Fruit fly (Drosophila melanogaster) whole organism, wandering third instar larva: Measurements from ENCODE around the gene Fur2.

Source experiments
- Abd-B ChIP-seq: fragments of >200 bp; optimal IDR thresholded peaks from 2 replicates; lab custom pipeline; 2017; ENCODE audit warnings: missing biosample characterization, missing genetic modification characterization
- CG32264 ChIP-seq: fragments of 200-800 bp; sonication (Bioruptor generic); optimal IDR thresholded peaks from 2 replicates; lab custom pipeline; 2016; ENCODE audit warnings: missing biosample characterization, missing genetic modification characterization
- CG9705 ChIP-seq: fragments of 200-800 bp; sonication (Bioruptor generic); optimal IDR thresholded peaks from 2 replicates; lab custom pipeline; 2018; ENCODE audit warnings: missing biosample characterization, mild to moderate bottlenecking, missing genetic modification characterization
- CrebA ChIP-seq: fragments of 200-800 bp; sonication (Bioruptor generic); optimal IDR thresholded peaks from 2 replicates; lab custom pipeline; 2016; ENCODE audit warnings: missing biosample characterization, mild to moderate bottlenecking, missing genetic modification characterization, borderline replicate concordance
- Dfd ChIP-seq: fragments of >200 bp; optimal IDR thresholded peaks from 2 replicates; lab custom pipeline; 2017; ENCODE audit warnings: missing biosample characterization, missing genetic modification characterization
- Dif ChIP-seq: fragments of 200-275, 200-300 bp; sonication (Bioruptor generic); optimal IDR thresholded peaks from 2 replicates; lab custom pipeline; 2018; ENCODE audit warnings: missing biosample characterization, missing genetic modification characterization; ENCODE audit not compliant: partially characterized antibody
- GATAd ChIP-seq: sonication (Bioruptor generic); optimal IDR thresholded peaks from 2 replicates; lab custom pipeline; 2016; ENCODE audit warnings: missing biosample characterization, missing genetic modification characterization
- HLH106 ChIP-seq: fragments of 200-800 bp; optimal IDR thresholded peaks from 3 replicates; lab custom pipeline; 2019; ENCODE audit warnings: missing biosample characterization, mild to moderate bottlenecking, missing genetic modification characterization, moderate library complexity
- Hnf4 ChIP-seq: fragments of 200-800 bp; sonication (Bioruptor generic); optimal IDR thresholded peaks from 2 replicates; lab custom pipeline; 2016; ENCODE audit warnings: missing biosample characterization, mild to moderate bottlenecking, missing genetic modification characterization
- Hr78 ChIP-seq: fragments of >200 bp; optimal IDR thresholded peaks from 2 replicates; lab custom pipeline; 2017; ENCODE audit warnings: missing biosample characterization, missing genetic modification characterization
- Hr83 ChIP-seq: fragments of 200-300 bp; sonication (Bioruptor generic); optimal IDR thresholded peaks from 2 replicates; lab custom pipeline; 2016; ENCODE audit warnings: missing biosample characterization, mild to moderate bottlenecking, missing genetic modification characterization, moderate library complexity; ENCODE audit not compliant: poor library complexity, severe bottlenecking
- Jra ChIP-seq: sonication (Bioruptor generic); optimal IDR thresholded peaks from 2 replicates; lab custom pipeline; 2016; ENCODE audit warnings: missing biosample characterization, missing genetic modification characterization
- Mio ChIP-seq: sonication (Bioruptor generic); optimal IDR thresholded peaks from 2 replicates; lab custom pipeline; 2016; ENCODE audit warnings: missing biosample characterization, missing genetic modification characterization
- Myc ChIP-seq: fragments of >200 bp; optimal IDR thresholded peaks from 2 replicates; lab custom pipeline; 2017
- N ChIP-seq: fragments of >200 bp; optimal IDR thresholded peaks from 2 replicates; lab custom pipeline; 2018; ENCODE audit warnings: missing biosample characterization, missing external identifiers, missing genetic modification characterization
- OdsH ChIP-seq: fragments of 200-800 bp; sonication (Bioruptor generic); optimal IDR thresholded peaks from 2 replicates; lab custom pipeline; 2016; ENCODE audit warnings: missing biosample characterization, mild to moderate bottlenecking, missing genetic modification characterization
- Rel ChIP-seq, 2 experiments: fragments of 200-800 bp; sonication (Bioruptor generic) in 1 of 2; optimal IDR thresholded peaks; 2 replicates in 1 of 2; 3 replicates in 1 of 2; lab custom pipeline; 2016 to 2019; ENCODE audit warnings: mild to moderate bottlenecking in 2 of 2, missing biosample characterization in 2 of 2, missing genetic modification characterization in 2 of 2, moderate library complexity in 1 of 2
- Sp1 ChIP-seq: fragments of 200-800 bp; sonication (Bioruptor generic); optimal IDR thresholded peaks from 3 replicates; lab custom pipeline; 2019; ENCODE audit warnings: missing biosample characterization, mild to moderate bottlenecking, missing genetic modification characterization, moderate library complexity
- Vsx2 ChIP-seq: fragments of 200-300, 225-300 bp; sonication (Bioruptor generic); optimal IDR thresholded peaks from 2 replicates; lab custom pipeline; 2018; ENCODE audit warnings: missing biosample characterization, missing genetic modification characterization; ENCODE audit not compliant: partially characterized antibody
- br ChIP-seq: fragments of 200-800 bp; sonication (Bioruptor generic); optimal IDR thresholded peaks from 2 replicates; lab custom pipeline; 2016; ENCODE audit warnings: missing biosample characterization, missing genetic modification characterization
- brk ChIP-seq: fragments of 200-800 bp; sonication (Bioruptor generic); optimal IDR thresholded peaks from 2 replicates; lab custom pipeline; 2016; ENCODE audit warnings: missing biosample characterization, mild to moderate bottlenecking, missing genetic modification characterization
- dl ChIP-seq, 2 experiments: fragments of 175-275, 200-275 bp in 1 of 2; fragments of 200-275 bp in 1 of 2; sonication (Bioruptor generic); optimal IDR thresholded peaks; lab custom pipeline; 2018; ENCODE audit warnings: mild to moderate bottlenecking in 2 of 2, missing biosample characterization in 2 of 2, missing genetic modification characterization in 2 of 2, moderate library complexity in 2 of 2; ENCODE audit not compliant: partially characterized antibody in 2 of 2, insufficient read depth in 1 of 2
- dmrt93B ChIP-seq: fragments of 200-800 bp; sonication (Bioruptor generic); optimal IDR thresholded peaks from 2 replicates; lab custom pipeline; 2018; ENCODE audit warnings: missing biosample characterization, mild to moderate bottlenecking, missing genetic modification characterization
- dsf ChIP-seq: sonication (Bioruptor generic); optimal IDR thresholded peaks from 2 replicates; lab custom pipeline; 2016; ENCODE audit warnings: missing biosample characterization, missing genetic modification characterization, borderline replicate concordance
- ey ChIP-seq: fragments of 200-800 bp; sonication (Bioruptor generic); optimal IDR thresholded peaks from 2 replicates; lab custom pipeline; 2016; ENCODE audit warnings: missing biosample characterization, missing genetic modification characterization
- foxo ChIP-seq, 2 experiments: fragments of 200-800 bp; sonication (Bioruptor generic); optimal IDR thresholded peaks; 2 replicates in 1 of 2; 3 replicates in 1 of 2; lab custom pipeline; 2016 to 2017; ENCODE audit warnings: missing biosample characterization in 2 of 2, missing genetic modification characterization in 2 of 2
- fru ChIP-seq: fragments of 200-800 bp; sonication (Bioruptor generic); optimal IDR thresholded peaks from 3 replicates; lab custom pipeline; 2016; ENCODE audit warnings: missing biosample characterization, mild to moderate bottlenecking, missing genetic modification characterization
- h ChIP-seq: fragments of 200-800 bp; sonication (Bioruptor generic); optimal IDR thresholded peaks from 3 replicates; lab custom pipeline; 2016; ENCODE audit warnings: missing biosample characterization, mild to moderate bottlenecking, missing genetic modification characterization
- jim ChIP-seq: fragments of 175-275, 200-325 bp; sonication (Bioruptor generic); optimal IDR thresholded peaks from 2 replicates; lab custom pipeline; 2016; ENCODE audit warnings: missing biosample characterization, mild to moderate bottlenecking, missing genetic modification characterization
- lola ChIP-seq: fragments of >200 bp; optimal IDR thresholded peaks from 2 replicates; lab custom pipeline; 2017; ENCODE audit warnings: missing biosample characterization, missing genetic modification characterization
- pan ChIP-seq: fragments of >200 bp; optimal IDR thresholded peaks from 2 replicates; lab custom pipeline; 2017
- psq ChIP-seq: fragments of 200-800 bp; sonication (Bioruptor generic); optimal IDR thresholded peaks from 3 replicates; lab custom pipeline; 2017; ENCODE audit warnings: missing biosample characterization, mild to moderate bottlenecking, missing genetic modification characterization, moderate library complexity
- rgr ChIP-seq: fragments of 200-800 bp; sonication (Bioruptor generic); optimal IDR thresholded peaks from 3 replicates; lab custom pipeline; 2016; ENCODE audit warnings: missing biosample characterization, mild to moderate bottlenecking, missing genetic modification characterization
- sage ChIP-seq: fragments of 200-800 bp; sonication (Bioruptor generic); optimal IDR thresholded peaks from 2 replicates; lab custom pipeline; 2016; ENCODE audit warnings: missing biosample characterization, mild to moderate bottlenecking, missing genetic modification characterization
- sv ChIP-seq: fragments of 200-800 bp; sonication (Bioruptor generic); optimal IDR thresholded peaks from 3 replicates; lab custom pipeline; 2016; ENCODE audit warnings: missing biosample characterization, missing genetic modification characterization
- tai ChIP-seq: sonication (Bioruptor generic); optimal IDR thresholded peaks from 2 replicates; lab custom pipeline; 2016; ENCODE audit warnings: missing biosample characterization, missing genetic modification characterization
- usp ChIP-seq: fragments of >200 bp; optimal IDR thresholded peaks from 2 replicates; lab custom pipeline; 2017; ENCODE audit warnings: missing biosample characterization, missing genetic modification characterization
- woc ChIP-seq: sonication (Bioruptor generic); optimal IDR thresholded peaks from 2 replicates; lab custom pipeline; 2016; ENCODE audit warnings: missing biosample characterization, mild to moderate bottlenecking, missing genetic modification characterization

Fur2 gene

DNA sequence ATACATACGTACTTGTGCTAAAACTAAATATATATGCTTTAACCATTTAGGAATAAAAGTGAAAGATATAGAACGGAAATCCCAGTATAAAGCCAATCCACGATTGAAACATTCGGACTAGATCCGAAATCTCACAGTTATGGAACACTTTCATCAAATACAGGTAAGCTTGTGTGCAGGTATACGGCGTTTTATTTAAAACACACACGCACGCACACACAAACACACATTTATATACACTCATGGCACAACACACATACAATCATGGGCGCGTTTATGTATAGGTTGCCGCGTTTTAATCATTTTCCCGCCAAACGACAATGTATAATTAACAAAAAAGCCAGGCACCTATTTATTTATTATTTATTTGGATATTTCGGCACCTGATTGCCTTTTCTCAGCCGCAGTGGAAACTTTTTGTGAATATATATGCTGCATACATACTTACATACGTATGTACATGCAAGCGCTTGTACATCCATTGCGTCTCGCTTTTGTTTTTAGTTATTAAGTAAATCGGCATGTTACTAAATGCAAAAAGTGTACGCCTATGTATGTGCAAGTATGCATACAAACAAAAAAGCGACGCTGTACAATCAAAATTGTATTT lies 38.5 kb upstream of the Fur2 start:
- TF ChIP-seq sage, result no peak
- peak; percentile 27 for TF ChIP-seq CrebA
- TF ChIP-seq woc (GFP tag; lab: Kevin White, UChicago), result no peak
- TF ChIP-seq N (GFP tag; lab: Kevin White, UChicago), result peak; percentile 37
- no peak for TF ChIP-seq usp (GFP tag; lab: Kevin White, UChicago)

DNA sequence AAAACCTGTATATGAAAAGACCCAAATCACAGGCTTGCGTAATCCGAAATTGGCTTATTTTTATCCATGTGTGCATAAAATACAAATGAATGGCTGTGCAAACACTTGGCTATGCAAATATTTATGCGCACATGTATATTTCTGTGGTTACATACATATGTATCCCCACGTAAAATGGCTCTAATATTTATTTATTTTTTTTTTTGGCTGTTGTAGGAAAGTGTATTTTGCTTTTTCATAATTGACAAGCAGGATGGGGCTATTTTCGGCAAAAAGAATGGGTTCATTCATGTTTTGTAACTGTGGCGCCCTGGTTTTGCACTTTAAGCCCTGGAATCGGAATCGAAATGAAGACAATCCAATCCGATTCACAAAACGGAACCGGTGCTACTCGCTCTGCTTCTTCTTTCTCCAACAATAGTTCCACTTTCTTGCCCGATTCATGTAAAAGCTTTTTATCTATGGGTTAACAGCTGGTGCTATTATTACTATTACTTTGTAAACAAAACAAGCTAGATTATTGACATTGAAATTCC lies 37.7 kb upstream of the Fur2 start:
- TF ChIP-seq sage (no peak), Dfd (GFP tag; lab: Kevin White, UChicago) (no peak), dl (GFP tag; optimal IDR thresholded peaks at IDR 0.05; lab: Kevin White, UChicago; ENCODE audit: insufficient read depth in 1 of 2, partially characterized antibody in 2 of 2) (no peak), psq (peak; percentile 61), Mio (GFP tag; lab: Kevin White, UChicago) (no peak), Jra (GFP tag; lab: Kevin White, UChicago) (peak; percentile 25), Vsx2 (no peak), Dif (GFP tag; lab: Kevin White, UChicago) (no peak), usp (GFP tag; lab: Kevin White, UChicago) (no peak), brk (GFP tag; lab: Kevin White, UChicago) (no peak), jim (GFP tag; lab: Kevin White, UChicago) (no peak), dsf (no peak), Hnf4 (GFP tag; lab: Kevin White, UChicago) (peak; percentile 72), foxo (GFP tag; optimal IDR thresholded peaks at IDR 0.05; lab: Kevin White, UChicago) (peak in 1 of 2 experiments; percentile 85), woc (GFP tag; lab: Kevin White, UChicago) (peak; percentile 30), CG9705 (peak; percentile 12), OdsH (GFP tag; lab: Kevin White, UChicago) (peak; percentile 68), Myc (no peak), Abd-B (GFP tag; lab: Kevin White, UChicago) (no peak), fru (GFP tag; lab: Kevin White, UChicago) (peak; percentile 78), tai (GFP tag; lab: Kevin White, UChicago) (peak; percentile 2), HLH106 (tag; lab: Kevin White, UChicago) (peak; percentile 62), pan (lab: Kevin White, UChicago) (no peak), ey (peak; percentile 72), Sp1 (GFP tag; lab: Kevin White, UChicago) (peak; percentile 64), CG32264 (GFP tag; lab: Kevin White, UChicago) (no peak), Rel (GFP tag; optimal IDR thresholded peaks at IDR 0.05; lab: Kevin White, UChicago) (no peak), Rel (tag; optimal IDR thresholded peaks at IDR 0.05; lab: Kevin White, UChicago) (no peak), GATAd (GFP tag; lab: Kevin White, UChicago) (no peak), h (peak; percentile 78), CrebA (no peak), lola (GFP tag; lab: Kevin White, UChicago) (no peak), N (GFP tag; lab: Kevin White, UChicago) (no peak), Hr78 (GFP tag; lab: Kevin White, UChicago) (no peak), br (GFP tag; lab: Kevin White, UChicago) (peak; percentile 72), dmrt93B (peak; percentile 33), rgr (peak; percentile 82), sv (GFP tag; lab: Kevin White, UChicago) (peak; percentile 31), Hr83 (GFP tag; lab: Kevin White, UChicago) (peak; percentile 69)
- TF ChIP-seq, all 38 proteins: peak for 18

DNA sequence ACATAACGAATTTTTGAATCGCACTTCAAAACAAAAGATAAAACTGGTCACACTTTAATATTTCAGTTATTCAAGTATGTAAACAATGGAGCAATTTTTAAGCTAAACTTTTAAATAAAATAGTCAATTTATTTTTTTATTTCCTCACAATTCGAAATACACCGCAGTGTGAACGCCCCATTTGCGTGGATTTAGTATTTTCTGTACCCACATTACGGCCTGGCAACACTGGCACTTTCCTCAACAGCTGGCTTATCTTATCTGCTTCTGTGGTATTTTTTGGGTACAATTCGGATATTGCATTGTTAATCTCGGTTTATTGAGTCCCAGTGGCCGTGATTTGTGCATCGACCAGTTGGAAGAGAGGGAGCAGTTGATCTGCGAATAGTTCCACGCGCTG lies 22.8 kb upstream of the Fur2 start, which contains the start of gene sl:
sl (plus strand) TSS at position 254 of the 400 bp plus-strand sequence.
- TF ChIP-seq rgr, result no peak
- no peak for TF ChIP-seq dsf
- TF ChIP-seq Myc, result peak; percentile 12
- TF ChIP-seq lola (GFP tag; lab: Kevin White, UChicago), result no peak
- TF ChIP-seq woc (GFP tag; lab: Kevin White, UChicago), result peak; percentile 17
- TF ChIP-seq Hr78 (GFP tag; lab: Kevin White, UChicago), result no peak
- no peak for TF ChIP-seq Hnf4 (GFP tag; lab: Kevin White, UChicago)
- TF ChIP-seq N (GFP tag; lab: Kevin White, UChicago), result peak; percentile 80
- TF ChIP-seq usp (GFP tag; lab: Kevin White, UChicago), result no peak
- no peak for TF ChIP-seq Hr83 (GFP tag; lab: Kevin White, UChicago)
- TF ChIP-seq, all 38 proteins: peak for 3
